Worm (Caenorhabditis elegans): ENCODE data around the gene T15B12.2.

T15B12.2 gene

ce11 chrIII:5326323-5326722 lies 24.6 kb upstream of the T15B12.2 start, which contains the start of gene sorf-2:
TSS of gene sorf-2 (plus strand) at chrIII:5326623.
- TF ChIP-seq pat-9 (tag; optimal IDR thresholded peaks at IDR 0.05) (no peak), Y22D7AL.16 (tag; optimal IDR thresholded peaks at IDR 0.05) (no peak), odd-2 (tag; optimal IDR thresholded peaks at IDR 0.05) (no peak), ceh-31 (tag; optimal IDR thresholded peaks at IDR 0.05) (no peak), elt-4 (tag; optimal IDR thresholded peaks at IDR 0.05) (no peak), pax-1 (tag; optimal IDR thresholded peaks at IDR 0.05) (no peak), sdc-2 (tag; optimal IDR thresholded peaks at IDR 0.05) (no peak), nhr-232 (tag; optimal IDR thresholded peaks at IDR 0.05) (no peak), fax-1 (tag; optimal IDR thresholded peaks at IDR 0.05) (no peak), mec-3 (tag; optimal IDR thresholded peaks at IDR 0.05; ENCODE audit: borderline replicate concordance) (no peak), ceh-34 (tag; optimal IDR thresholded peaks at IDR 0.05) (no peak), C08G9.2 (tag; optimal IDR thresholded peaks at IDR 0.05) (no peak), tbx-7 (tag; optimal IDR thresholded peaks at IDR 0.05) (no peak), ceh-2 (tag; optimal IDR thresholded peaks at IDR 0.05) (no peak)

- TF ChIP-seq ceh-2 (tag; optimal IDR thresholded peaks at IDR 0.05), result no peak
- no peak for TF ChIP-seq hlh-13 (GFP tag; optimal IDR thresholded peaks at IDR 0.05)
- no peak for TF ChIP-seq fax-1 (tag; optimal IDR thresholded peaks at IDR 0.05)
- no peak for TF ChIP-seq ztf-16 (tag; optimal IDR thresholded peaks at IDR 0.05)
- no peak for TF ChIP-seq K02D7.2 (tag; optimal IDR thresholded peaks at IDR 0.05)
- no peak for TF ChIP-seq sox-4 (tag; optimal IDR thresholded peaks at IDR 0.05)
- TF ChIP-seq hlh-6 (tag; optimal IDR thresholded peaks at IDR 0.05), result no peak
- no peak for TF ChIP-seq gmeb-2 (tag; optimal IDR thresholded peaks at IDR 0.05)
- no peak for TF ChIP-seq hlh-30 (tag; optimal IDR thresholded peaks at IDR 0.05; ENCODE audit: insufficient read depth)
- no peak for TF ChIP-seq ceh-45 (GFP tag; IDR thresholded peaks at IDR 0.05)
- TF ChIP-seq ceh-18 (tag; optimal IDR thresholded peaks at IDR 0.05), result no peak
- no peak for TF ChIP-seq dmd-4 (tag; optimal IDR thresholded peaks at IDR 0.05; ENCODE audit: borderline replicate concordance)
- no peak for TF ChIP-seq madf-2 (tag; optimal IDR thresholded peaks at IDR 0.05)
- no peak for TF ChIP-seq Y22D7AL.16 (tag; optimal IDR thresholded peaks at IDR 0.05)
- TF ChIP-seq ama-1 (optimal IDR thresholded peaks at IDR 0.05), result no peak
- no peak for TF ChIP-seq unc-55 (GFP tag; optimal IDR thresholded peaks at IDR 0.05)
- TF ChIP-seq zip-5 (tag; optimal IDR thresholded peaks at IDR 0.05), result no peak
- TF ChIP-seq unc-3 (GFP tag; conservative IDR thresholded peaks at IDR 0.05), result no peak
- TF ChIP-seq unc-3 (tag; optimal IDR thresholded peaks at IDR 0.05), result no peak
- TF ChIP-seq che-1 (tag; optimal IDR thresholded peaks at IDR 0.05), result no peak
- no peak for TF ChIP-seq elt-4 (tag; optimal IDR thresholded peaks at IDR 0.05)
Measured at ce11 chrIII:5321661-5322060, 20.0 kb upstream of the T15B12.2 start, which contains the start of gene F52C9.3. TSS of gene F52C9.3 (plus strand) at chrIII:5321885.

- TF ChIP-seq hlh-6 (tag; optimal IDR thresholded peaks at IDR 0.05) (no peak), ahr-1 (tag; optimal IDR thresholded peaks at IDR 0.05) (no peak)
Measured at ce11 chrIII:5318610-5319009, 16.9 kb upstream of the T15B12.2 start.

- TF ChIP-seq dve-1 (tag; optimal IDR thresholded peaks at IDR 0.05), result no peak
- TF ChIP-seq ttx-3 (tag; optimal IDR thresholded peaks at IDR 0.05), result no peak
- no peak for TF ChIP-seq ref-2 (tag; optimal IDR thresholded peaks at IDR 0.05)
- no peak for TF ChIP-seq ceh-14 (tag; optimal IDR thresholded peaks at IDR 0.05)
- TF ChIP-seq tbx-2 (tag; optimal IDR thresholded peaks at IDR 0.05), result no peak
- no peak for TF ChIP-seq ceh-18 (tag; optimal IDR thresholded peaks at IDR 0.05)
- TF ChIP-seq T23F11.4 (GFP tag; optimal IDR thresholded peaks at IDR 0.05), result no peak
- no peak for TF ChIP-seq elt-4 (tag; optimal IDR thresholded peaks at IDR 0.05)
- no peak for TF ChIP-seq hlh-6 (tag; optimal IDR thresholded peaks at IDR 0.05)
- no peak for TF ChIP-seq zip-5 (tag; optimal IDR thresholded peaks at IDR 0.05)
- no peak for TF ChIP-seq elt-2 (tag; optimal IDR thresholded peaks at IDR 0.05)
- TF ChIP-seq lim-6 (tag; optimal IDR thresholded peaks at IDR 0.05), result no peak
- no peak for TF ChIP-seq ceh-22 (tag; optimal IDR thresholded peaks at IDR 0.05)
- no peak for TF ChIP-seq unc-42 (tag; optimal IDR thresholded peaks at IDR 0.05)
- TF ChIP-seq ama-1 (optimal IDR thresholded peaks at IDR 0.05), result no peak
Measured at ce11 chrIII:5310940-5311339, 9.3 kb upstream of the T15B12.2 start, which contains the start of gene pqe-1. TSS of gene pqe-1 (plus strand) at chrIII:5311240.
